Worm (Caenorhabditis elegans): ENCODE data around the gene F22E5.17.
"Not testable (repeated sequence)": the region's sequence is repeated elsewhere in the genome, so short reads cannot be mapped to it uniquely, and the experiment has no call there.

The F22E5.17 gene

ce11 chrII:2686985-2687675 lies 9.3 kb downstream of the F22E5.17 start, which contains the start of the genes sup-9 and nspf-1 (continued):
- no peak for TF ChIP-seq Y116A8C.19 (tag; optimal IDR thresholded peaks at IDR 0.05; ENCODE audit: borderline replicate concordance)
- no peak for TF ChIP-seq fkh-8 (tag; optimal IDR thresholded peaks at IDR 0.05)
- no peak for TF ChIP-seq egl-27 (tag; optimal IDR thresholded peaks at IDR 0.05)
- peak; percentile 50 to 51 for TF ChIP-seq efl-1 (optimal IDR thresholded peaks at IDR 0.05)
- no peak for TF ChIP-seq efl-1 (GFP tag; optimal IDR thresholded peaks at IDR 0.05 in 1 of 2)
- TF ChIP-seq nhr-85 (tag): no peak
- no peak for TF ChIP-seq aha-1 (tag; optimal IDR thresholded peaks at IDR 0.05)
- TF ChIP-seq nhr-20 (tag; optimal IDR thresholded peaks at IDR 0.05): no peak
- TF ChIP-seq skn-1 (tag; optimal IDR thresholded peaks at IDR 0.05): no peak
- peak in 1 of 2 experiments; percentile 46 for TF ChIP-seq lsy-2 (tag; optimal IDR thresholded peaks at IDR 0.05)
- TF ChIP-seq ceh-8 (GFP tag; optimal IDR thresholded peaks at IDR 0.05): no peak
- TF ChIP-seq dpl-1 (GFP tag; optimal IDR thresholded peaks at IDR 0.05): no peak
- TF ChIP-seq dsc-1 (tag; optimal IDR thresholded peaks at IDR 0.05): peak; percentile 95
- no peak for TF ChIP-seq nhr-84 (tag; optimal IDR thresholded peaks at IDR 0.05)
- TF ChIP-seq grh-1 (GFP tag; IDR thresholded peaks at IDR 0.05): no peak
- TF ChIP-seq elt-3 (tag; optimal IDR thresholded peaks at IDR 0.05): no peak
- no peak for TF ChIP-seq sup-37 (GFP tag; optimal IDR thresholded peaks at IDR 0.05)
- TF ChIP-seq nhr-28 (tag; optimal IDR thresholded peaks at IDR 0.05): no peak
- no peak for TF ChIP-seq hlh-17 (GFP tag; optimal IDR thresholded peaks at IDR 0.05; ENCODE audit: borderline replicate concordance)
- no peak for TF ChIP-seq unc-86 (tag; optimal IDR thresholded peaks at IDR 0.05)
- peak; percentile 81 for TF ChIP-seq lin-14 (GFP tag; optimal IDR thresholded peaks at IDR 0.05)

- not testable (repeated sequence) for TF ChIP-seq mab-9 (GFP tag; IDR thresholded peaks at IDR 0.05); hlh-17 (GFP tag; optimal IDR thresholded peaks at IDR 0.05; ENCODE audit: borderline replicate concordance); aly-2 (tag; optimal IDR thresholded peaks at IDR 0.05)
These were observed 10.8 kb downstream of the F22E5.17 start, which contains the start of gene nspf-2 for ce11 chrII:2688616-2689015. TSS of gene nspf-2 (plus strand) at chrII:2688916.

DNA sequence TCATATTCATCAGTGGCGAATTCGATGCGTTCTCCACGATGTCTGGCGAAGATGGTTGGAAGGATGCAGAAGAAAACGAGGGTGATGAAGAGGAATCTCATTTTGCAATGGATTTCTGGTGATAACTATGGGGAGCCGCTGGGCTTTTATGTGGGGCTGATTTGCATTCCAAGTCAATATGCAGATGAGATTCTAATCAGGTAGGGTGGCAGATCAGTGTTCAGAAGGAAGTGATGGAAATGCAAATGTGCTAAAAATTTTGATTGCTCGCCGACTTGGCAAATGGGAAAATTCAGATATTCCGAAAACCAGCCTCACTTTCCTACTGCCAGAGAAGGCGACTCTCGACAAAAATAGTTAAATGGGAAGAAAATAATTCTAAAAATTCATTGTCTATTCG lies 12.2 kb downstream of the F22E5.17 start, which contains the start of gene nspf-3:
TSS of gene nspf-3 (minus strand) at position 101 of the 400 bp plus-strand sequence.
- TF ChIP-seq fkh-4 (tag; optimal IDR thresholded peaks at IDR 0.05; ENCODE audit: borderline replicate concordance) (no peak), nhr-47 (tag; optimal IDR thresholded peaks at IDR 0.05) (no peak)

DNA sequence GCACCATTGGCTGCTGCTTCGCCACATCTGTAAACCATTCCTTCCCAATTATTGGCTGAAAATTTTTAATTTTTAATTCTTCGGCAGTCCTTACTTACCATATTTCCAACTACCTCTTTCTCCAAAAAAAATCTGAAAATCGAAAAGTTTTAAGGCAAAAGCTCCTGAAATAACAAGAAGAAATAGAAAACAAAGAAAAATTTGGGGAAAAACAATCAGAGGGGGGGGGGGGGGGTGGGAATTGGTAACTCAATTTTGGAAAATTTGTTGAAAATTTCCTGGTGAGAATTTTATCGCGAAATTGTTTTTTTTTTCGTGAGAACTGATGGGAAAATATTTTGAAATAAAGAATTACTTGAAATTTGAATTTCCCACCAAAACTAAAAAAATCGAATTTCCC lies 14.6 kb downstream of the F22E5.17 start, which contains the start of gene set-11:
TSS of gene set-11 (minus strand) at position 101 of the 400 bp plus-strand sequence.
- TF ChIP-seq unc-130 (tag; optimal IDR thresholded peaks at IDR 0.05) (no peak), hlh-4 (tag; optimal IDR thresholded peaks at IDR 0.05) (no peak), nhr-11 (tag; optimal IDR thresholded peaks at IDR 0.05) (no peak), pqm-1 (tag; optimal IDR thresholded peaks at IDR 0.05) (no peak), rnt-1 (tag; optimal IDR thresholded peaks at IDR 0.05) (no peak), C04F5.9 (tag; optimal IDR thresholded peaks at IDR 0.05) (no peak), pag-3 (tag; optimal IDR thresholded peaks at IDR 0.05; ENCODE audit: borderline replicate concordance, insufficient read depth) (no peak), snpc-4 (tag; optimal IDR thresholded peaks at IDR 0.05) (no peak), mdl-1 (tag; optimal IDR thresholded peaks at IDR 0.05) (no peak), elt-2 (tag; optimal IDR thresholded peaks at IDR 0.05) (no peak)

All from whole organism, L1 larva.